Worm (Caenorhabditis elegans) whole organism, mixed stage, embryonic: ENCODE data around the gene F55B12.2.

Experiments
- ceh-39 ChIP-seq: fragments of 150-350 bp; optimal IDR thresholded peaks from 2 replicates; lab custom pipeline; 2014; ENCODE audit warnings: missing biosample characterization, missing genetic modification characterization
- elt-3 ChIP-seq: fragments of 150-350 bp; optimal IDR thresholded peaks from 2 replicates; lab custom pipeline; 2014; ENCODE audit warnings: missing biosample characterization, missing genetic modification characterization
- lin-13 ChIP-seq: fragments of 150-350 bp; optimal IDR thresholded peaks from 2 replicates; lab custom pipeline; 2014; ENCODE audit warnings: missing biosample characterization, missing genetic modification characterization
- lsy-2 ChIP-seq: fragments of 150-350 bp; optimal IDR thresholded peaks from 2 replicates; lab custom pipeline; 2014; ENCODE audit warnings: missing biosample characterization, missing genetic modification characterization
- mab-5 ChIP-seq: fragments of 150-350 bp; optimal IDR thresholded peaks from 2 replicates; lab custom pipeline; 2014; ENCODE audit warnings: missing biosample characterization, missing genetic modification characterization
- mls-2 ChIP-seq: sonication (generic microtip); optimal IDR thresholded peaks from 2 replicates; lab custom pipeline; 2016; ENCODE audit warnings: mild to moderate bottlenecking, missing genetic modification characterization, moderate library complexity, missing compliant biosample characterization
- nhr-237 ChIP-seq: fragments of 150-350 bp; optimal IDR thresholded peaks from 2 replicates; lab custom pipeline; 2014; ENCODE audit warnings: missing biosample characterization, missing genetic modification characterization
- nhr-76 ChIP-seq: sonication (generic microtip); optimal IDR thresholded peaks from 2 replicates; lab custom pipeline; 2017; ENCODE audit warnings: missing biosample characterization, missing genetic modification characterization
- sem-2 ChIP-seq: fragments of 200-800 bp; sonication (Bioruptor generic); optimal IDR thresholded peaks from 2 replicates; lab custom pipeline; 2018; ENCODE audit warnings: mild to moderate bottlenecking, missing genetic modification characterization, missing compliant biosample characterization
- sptf-1 ChIP-seq: sonication (generic microtip); optimal IDR thresholded peaks from 2 replicates; lab custom pipeline; 2017; ENCODE audit warnings: mild to moderate bottlenecking, missing genetic modification characterization, moderate library complexity, missing compliant biosample characterization
- unc-62 ChIP-seq: fragments of 150-350 bp; optimal IDR thresholded peaks from 2 replicates; lab custom pipeline; 2014; ENCODE audit warnings: missing biosample characterization, missing genetic modification reagents, missing genetic modification characterization

ce11 chrV:13794046-13794445 is 22.7 kb downstream of the F55B12.2 start:
- TF ChIP-seq nhr-237 (tag; lab: Kevin White, UChicago) (no peak), sptf-1 (tag; lab: Kevin White, UChicago) (no peak), mls-2 (tag; lab: Kevin White, UChicago) (no peak), lsy-2 (tag; lab: Kevin White, UChicago) (no peak), ceh-39 (tag; lab: Kevin White, UChicago) (no peak), lin-13 (tag; lab: Kevin White, UChicago) (no peak), unc-62 (GFP tag; lab: Kevin White, UChicago) (no peak), mab-5 (tag; lab: Kevin White, UChicago) (no peak), nhr-76 (tag; lab: Kevin White, UChicago) (no peak), sem-2 (GFP tag; lab: Kevin White, UChicago) (no peak), elt-3 (tag; lab: Kevin White, UChicago) (no peak)
